Worm (Caenorhabditis elegans) whole organism, mixed stage, embryonic: ENCODE data around the gene urm-1.

Experiments
- blmp-1 ChIP-seq: fragments of 150-350 bp; optimal IDR thresholded peaks from 2 replicates; lab custom pipeline; 2014; ENCODE audit warnings: missing biosample characterization, missing genetic modification characterization
- cnd-1 ChIP-seq: fragments of 200-800 bp; sonication (Bioruptor generic); optimal IDR thresholded peaks from 2 replicates; lab custom pipeline; 2018; ENCODE audit warnings: mild to moderate bottlenecking, missing genetic modification characterization, missing compliant biosample characterization
- elt-1 ChIP-seq: sonication (generic microtip); optimal IDR thresholded peaks from 2 replicates; lab custom pipeline; 2017; ENCODE audit warnings: missing genetic modification characterization, mild to moderate bottlenecking, missing compliant biosample characterization, antibody characterized with exemption, moderate library complexity, borderline replicate concordance; ENCODE audit not compliant: insufficient read depth
- lin-13 ChIP-seq: fragments of 150-350 bp; optimal IDR thresholded peaks from 2 replicates; lab custom pipeline; 2014; ENCODE audit warnings: missing biosample characterization, missing genetic modification characterization
- lin-32 ChIP-seq: fragments of 200-800 bp; sonication (Bioruptor generic); optimal IDR thresholded peaks from 2 replicates; lab custom pipeline; 2018; ENCODE audit warnings: mild to moderate bottlenecking, missing genetic modification characterization, missing compliant biosample characterization
- lsy-2 ChIP-seq: fragments of 150-350 bp; optimal IDR thresholded peaks from 2 replicates; lab custom pipeline; 2014; ENCODE audit warnings: missing biosample characterization, missing genetic modification characterization
- nhr-12 ChIP-seq: fragments of 150-350 bp; optimal IDR thresholded peaks from 2 replicates; lab custom pipeline; 2014; ENCODE audit warnings: missing biosample characterization, missing genetic modification characterization
- nhr-28 ChIP-seq: fragments of 150-350 bp; optimal IDR thresholded peaks from 2 replicates; lab custom pipeline; 2014; ENCODE audit warnings: missing biosample characterization, missing genetic modification characterization
- nhr-76 ChIP-seq: sonication (generic microtip); optimal IDR thresholded peaks from 2 replicates; lab custom pipeline; 2017; ENCODE audit warnings: missing biosample characterization, missing genetic modification characterization
- snpc-4 ChIP-seq: fragments of 150-350 bp; optimal IDR thresholded peaks from 2 replicates; lab custom pipeline; 2014; ENCODE audit warnings: missing biosample characterization, missing genetic modification characterization
- unc-39 ChIP-seq: fragments of 150-350 bp; optimal IDR thresholded peaks from 2 replicates; lab custom pipeline; 2014; ENCODE audit warnings: missing biosample characterization, missing genetic modification characterization
- unc-62 ChIP-seq: fragments of 150-350 bp; optimal IDR thresholded peaks from 2 replicates; lab custom pipeline; 2014; ENCODE audit warnings: missing biosample characterization, missing genetic modification reagents, missing genetic modification characterization
- ztf-11 ChIP-seq: fragments of 150-350 bp; optimal IDR thresholded peaks from 2 replicates; lab custom pipeline; 2014; ENCODE audit warnings: missing biosample characterization, missing genetic modification characterization

DNA sequence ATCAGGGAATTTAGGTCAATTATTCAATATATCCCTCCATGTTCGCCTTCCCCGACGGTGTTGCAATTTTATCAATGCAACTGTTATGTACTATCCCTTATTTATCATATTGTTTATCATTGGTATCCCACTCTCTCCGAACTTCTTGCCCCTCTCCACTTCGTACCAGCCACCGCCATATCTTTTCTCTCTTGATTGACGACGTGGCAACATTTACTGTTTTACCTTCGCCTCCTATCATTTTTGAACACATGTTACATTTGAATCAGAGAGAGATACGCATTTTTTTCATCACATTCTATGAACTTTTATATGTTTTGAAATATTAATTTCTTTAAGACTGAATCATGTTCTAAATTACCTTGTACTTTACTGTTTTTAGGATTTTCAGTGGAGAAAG, 18.8 kb upstream of the urm-1 start:
- TF ChIP-seq unc-39 (tag; lab: Kevin White, UChicago): no peak
- no peak for TF ChIP-seq nhr-28 (tag; lab: Kevin White, UChicago)
- no peak for TF ChIP-seq lin-32 (GFP tag; lab: Kevin White, UChicago)
- no peak for TF ChIP-seq blmp-1 (tag; lab: Kevin White, UChicago)
- no peak for TF ChIP-seq ztf-11
- no peak for TF ChIP-seq lin-13 (tag; lab: Kevin White, UChicago)
- TF ChIP-seq nhr-12 (tag; lab: Kevin White, UChicago): no peak
- no peak for TF ChIP-seq lsy-2 (tag; lab: Kevin White, UChicago)
- TF ChIP-seq unc-62 (GFP tag; lab: Kevin White, UChicago): no peak
- no peak for TF ChIP-seq cnd-1 (tag; lab: Kevin White, UChicago)
- TF ChIP-seq nhr-76 (tag; lab: Kevin White, UChicago): no peak
- no peak for TF ChIP-seq elt-1 (tag; lab: Kevin White, UChicago)
- TF ChIP-seq snpc-4: no peak
